Fruit fly (Drosophila melanogaster) whole organism, embryonic: ENCODE measurements around the gene CG12998.

ENCODE experiments used
- Ada2b ChIP-seq: fragments of 200-800 bp; sonication (Bioruptor generic); IDR thresholded peaks from 2 replicates; pipeline ENCODE4 v1.3.6; 2022; ENCODE audit warnings: missing biosample characterization, missing genetic modification characterization
- BtbVII ChIP-seq: fragments of 200-800 bp; sonication (Bioruptor generic); optimal IDR thresholded peaks from 3 replicates; lab custom pipeline; 2017; ENCODE audit warnings: missing biosample characterization, mild to moderate bottlenecking, missing genetic modification characterization
- CG1024 ChIP-seq: fragments of 200-800 bp; sonication (Bioruptor generic); IDR thresholded peaks from 2 replicates; pipeline ENCODE4 v1.3.6; 2022; ENCODE audit warnings: missing biosample characterization, missing genetic modification characterization
- CG10543 ChIP-seq: fragments of 200-800 bp; sonication (Bioruptor generic); optimal IDR thresholded peaks from 3 replicates; lab custom pipeline; 2017; ENCODE audit warnings: missing biosample characterization, mild to moderate bottlenecking, missing genetic modification characterization, moderate library complexity
- CG10654 ChIP-seq: fragments of 200-800 bp; sonication (Bioruptor generic); optimal IDR thresholded peaks from 2 replicates; lab custom pipeline; 2016; ENCODE audit warnings: missing biosample characterization, missing genetic modification characterization
- CG11560 ChIP-seq: fragments of 200-800 bp; sonication (Bioruptor generic); IDR thresholded peaks from 3 replicates; pipeline ENCODE4 v1.3.6; 2022; ENCODE audit warnings: missing biosample characterization, missing genetic modification characterization
- CG12155 ChIP-seq: fragments of 200-800 bp; sonication (Bioruptor generic); optimal IDR thresholded peaks from 3 replicates; lab custom pipeline; 2016; ENCODE audit warnings: missing biosample characterization, missing genetic modification characterization
- CG13123 ChIP-seq: fragments of 200-800 bp; sonication (Bioruptor generic); optimal IDR thresholded peaks from 2 replicates; lab custom pipeline; 2016; ENCODE audit warnings: missing biosample characterization, missing genetic modification characterization
- CG13287 ChIP-seq: fragments of 200-800 bp; sonication (Bioruptor generic); IDR thresholded peaks from 2 replicates; pipeline ENCODE4 v1.3.6; 2022; ENCODE audit warnings: missing biosample characterization, missing genetic modification characterization; ENCODE audit not compliant: partially characterized antibody
- CG13296 ChIP-seq: fragments of 200-800 bp; sonication (Bioruptor generic); optimal IDR thresholded peaks from 3 replicates; lab custom pipeline; 2018; ENCODE audit warnings: missing biosample characterization, mild to moderate bottlenecking, missing genetic modification characterization
- CG13894 ChIP-seq: fragments of 200-800 bp; sonication (Bioruptor generic); optimal IDR thresholded peaks from 3 replicates; lab custom pipeline; 2018; ENCODE audit warnings: missing biosample characterization, mild to moderate bottlenecking, missing genetic modification characterization, moderate library complexity
- CG1529 ChIP-seq: fragments of 200-800 bp; sonication (Bioruptor generic); optimal IDR thresholded peaks from 3 replicates; lab custom pipeline; 2018; ENCODE audit warnings: missing biosample characterization, missing genetic modification characterization
- CG17361 ChIP-seq: fragments of 200-800 bp; sonication (Bioruptor generic); IDR thresholded peaks from 3 replicates; pipeline ENCODE4 v1.3.6; 2022; ENCODE audit warnings: missing biosample characterization, missing genetic modification characterization
- CG17385 ChIP-seq: fragments of 200-800 bp; sonication (Bioruptor generic); optimal IDR thresholded peaks from 3 replicates; lab custom pipeline; 2018; ENCODE audit warnings: missing biosample characterization, mild to moderate bottlenecking, missing genetic modification characterization
- CG18619 ChIP-seq: fragments of 200-800 bp; sonication (Bioruptor generic); optimal IDR thresholded peaks from 3 replicates; lab custom pipeline; 2017; ENCODE audit warnings: missing biosample characterization, mild to moderate bottlenecking, missing genetic modification characterization
- CG30403 ChIP-seq: fragments of 200-800 bp; sonication (Bioruptor generic); optimal IDR thresholded peaks from 3 replicates; lab custom pipeline; 2016; ENCODE audit warnings: missing biosample characterization, missing genetic modification characterization
- CG3065 ChIP-seq: fragments of 200-800 bp; sonication (Bioruptor generic); optimal IDR thresholded peaks from 2 replicates; lab custom pipeline; 2016; ENCODE audit warnings: missing biosample characterization, missing genetic modification characterization
- CG32767 ChIP-seq: fragments of 200-800 bp; sonication (Bioruptor generic); IDR thresholded peaks from 2 replicates; pipeline ENCODE4 v1.3.6; 2022; ENCODE audit warnings: missing biosample characterization, missing genetic modification characterization
- CG32772 ChIP-seq: fragments of 200-800 bp; sonication (Bioruptor generic); IDR thresholded peaks from 2 replicates; pipeline ENCODE4 v1.3.6; 2022; ENCODE audit warnings: missing biosample characterization, missing genetic modification characterization
- CG4328 ChIP-seq: fragments of 200-800 bp; sonication (Bioruptor generic); optimal IDR thresholded peaks from 3 replicates; lab custom pipeline; 2017; ENCODE audit warnings: missing biosample characterization, missing genetic modification reagents, missing genetic modification characterization
- CG5245 ChIP-seq: fragments of 200-800 bp; sonication (Bioruptor generic); optimal IDR thresholded peaks from 3 replicates; lab custom pipeline; 2016; ENCODE audit warnings: missing biosample characterization, missing genetic modification characterization
- CG6654 ChIP-seq: fragments of 200-800 bp; sonication (Bioruptor generic); optimal IDR thresholded peaks from 2 replicates; lab custom pipeline; 2017; ENCODE audit warnings: missing biosample characterization, mild to moderate bottlenecking, missing genetic modification characterization
- CG7745 ChIP-seq: fragments of 200-800 bp; sonication (Bioruptor generic); optimal IDR thresholded peaks from 2 replicates; lab custom pipeline; 2018; ENCODE audit warnings: missing biosample characterization, mild to moderate bottlenecking, missing genetic modification characterization, moderate library complexity
- Camta ChIP-seq: fragments of 200-800 bp; sonication (Bioruptor generic); optimal IDR thresholded peaks from 2 replicates; lab custom pipeline; 2016; ENCODE audit warnings: missing biosample characterization, missing genetic modification characterization
- GATAe ChIP-seq: fragments of 200-800 bp; sonication (Bioruptor generic); conservative IDR thresholded peaks from 2 replicates; pipeline ENCODE4 v1.3.6; 2022; ENCODE audit warnings: missing biosample characterization, missing genetic modification characterization
- Gsc ChIP-seq: fragments of 200-800 bp; sonication (Bioruptor generic); IDR thresholded peaks from 2 replicates; pipeline ENCODE4 v1.3.6; 2022; ENCODE audit warnings: missing biosample characterization, missing genetic modification characterization
- Hand ChIP-seq: fragments of 200-800 bp; sonication (Bioruptor generic); optimal IDR thresholded peaks from 2 replicates; lab custom pipeline; 2017; ENCODE audit warnings: mild to moderate bottlenecking, missing biosample characterization, missing genetic modification reagents, missing genetic modification characterization
- HmgZ ChIP-seq: fragments of 200-800 bp; sonication (Bioruptor generic); optimal IDR thresholded peaks from 2 replicates; lab custom pipeline; 2018; ENCODE audit warnings: missing biosample characterization, mild to moderate bottlenecking, missing genetic modification characterization
- Kr ChIP-seq: fragments of 200-800 bp; sonication (Bioruptor generic); optimal IDR thresholded peaks from 2 replicates; lab custom pipeline; 2017; ENCODE audit warnings: missing biosample characterization, mild to moderate bottlenecking, missing genetic modification characterization
- MBD-R2 ChIP-seq: fragments of 200-800 bp; sonication (Bioruptor generic); IDR thresholded peaks from 2 replicates; pipeline ENCODE4 v1.3.6; 2022; ENCODE audit warnings: missing biosample characterization, missing genetic modification characterization
- Mrtf ChIP-seq: fragments of 200-800 bp; sonication (Bioruptor generic); IDR thresholded peaks from 3 replicates; pipeline ENCODE4 v1.3.6; 2022; ENCODE audit warnings: missing biosample characterization, missing genetic modification characterization
- btn ChIP-seq: fragments of 200-800 bp; sonication (Bioruptor generic); optimal IDR thresholded peaks from 2 replicates; lab custom pipeline; 2016; ENCODE audit warnings: missing biosample characterization, missing genetic modification characterization
- cato ChIP-seq: fragments of 200-800 bp; sonication (Bioruptor generic); optimal IDR thresholded peaks from 2 replicates; lab custom pipeline; 2016; ENCODE audit warnings: missing biosample characterization, missing genetic modification characterization, borderline replicate concordance
- cwo ChIP-seq: fragments of 200-800 bp; sonication (Bioruptor generic); optimal IDR thresholded peaks from 3 replicates; lab custom pipeline; 2017; ENCODE audit warnings: missing biosample characterization, missing genetic modification characterization, mild to moderate bottlenecking, moderate library complexity, missing genetic modification reagents
- da ChIP-seq: fragments of 200-800 bp; sonication (Bioruptor generic); optimal IDR thresholded peaks from 2 replicates; lab custom pipeline; 2016; ENCODE audit warnings: missing biosample characterization, missing genetic modification characterization
- disco-r ChIP-seq: fragments of 200-800 bp; sonication (Bioruptor generic); optimal IDR thresholded peaks from 2 replicates; lab custom pipeline; 2016; ENCODE audit warnings: missing biosample characterization, missing genetic modification characterization
- emc ChIP-seq: fragments of 200-800 bp; sonication (Bioruptor generic); optimal IDR thresholded peaks from 2 replicates; lab custom pipeline; 2016; ENCODE audit warnings: missing biosample characterization, missing genetic modification characterization
- fu2 ChIP-seq: fragments of 200-800 bp; sonication (Bioruptor generic); optimal IDR thresholded peaks from 2 replicates; lab custom pipeline; 2016; ENCODE audit warnings: missing biosample characterization, missing genetic modification characterization
- her ChIP-seq: fragments of 200-800 bp; sonication (Bioruptor generic); optimal IDR thresholded peaks from 2 replicates; lab custom pipeline; 2016; ENCODE audit warnings: missing biosample characterization, missing genetic modification characterization
- ken ChIP-seq: fragments of 200-800 bp; sonication (Bioruptor generic); IDR thresholded peaks from 3 replicates; pipeline ENCODE4 v1.3.6; 2022; ENCODE audit warnings: missing biosample characterization, missing genetic modification characterization
- mirr ChIP-seq: fragments of 200-800 bp; sonication (Bioruptor generic); optimal IDR thresholded peaks from 3 replicates; lab custom pipeline; 2018; ENCODE audit warnings: missing biosample characterization, mild to moderate bottlenecking, missing genetic modification characterization
- onecut ChIP-seq: fragments of 200-800 bp; sonication (Bioruptor generic); IDR thresholded peaks from 2 replicates; pipeline ENCODE4 v1.3.6; 2022; ENCODE audit warnings: missing biosample characterization, missing genetic modification characterization
- pita ChIP-seq: fragments of 200-800 bp; sonication (Bioruptor generic); optimal IDR thresholded peaks from 2 replicates; lab custom pipeline; 2017; ENCODE audit warnings: missing biosample characterization, mild to moderate bottlenecking, missing genetic modification characterization
- pzg ChIP-seq: fragments of 200-800 bp; sonication (Bioruptor generic); optimal IDR thresholded peaks from 3 replicates; lab custom pipeline; 2018; ENCODE audit warnings: missing biosample characterization, mild to moderate bottlenecking, missing genetic modification characterization, moderate library complexity
- ro ChIP-seq: fragments of 200-800 bp; sonication (Bioruptor generic); IDR thresholded peaks from 2 replicates; pipeline ENCODE4 v1.3.6; 2022; ENCODE audit warnings: missing biosample characterization, missing genetic modification characterization
- stc ChIP-seq: fragments of 200-800 bp; sonication (Bioruptor generic); IDR thresholded peaks from 2 replicates; pipeline ENCODE4 v1.3.6; 2022; ENCODE audit warnings: missing biosample characterization, missing genetic modification characterization
- tll ChIP-seq, 2 experiments: fragments of 200-800 bp in 1 of 2; fragments of >200 bp in 1 of 2; sonication (Bioruptor generic) in 1 of 2; optimal IDR thresholded peaks; 2 replicates each; lab custom pipeline; 2017 to 2019; ENCODE audit warnings: missing biosample characterization in 2 of 2, missing genetic modification characterization in 2 of 2, mild to moderate bottlenecking in 1 of 2, moderate library complexity in 1 of 2
- tna ChIP-seq: fragments of 200-800 bp; sonication (Bioruptor generic); IDR thresholded peaks from 2 replicates; pipeline ENCODE4 v1.3.6; 2022; ENCODE audit warnings: missing biosample characterization, missing genetic modification characterization; ENCODE audit not compliant: partially characterized antibody
- toy ChIP-seq: fragments of 200-800 bp; sonication (Bioruptor generic); IDR thresholded peaks from 2 replicates; pipeline ENCODE4 v1.3.6; 2022; ENCODE audit warnings: missing biosample characterization, missing genetic modification characterization
- ttk ChIP-seq: fragments of 200-800 bp; sonication (Bioruptor generic); IDR thresholded peaks from 2 replicates; pipeline ENCODE4 v2.1.2; 2022; ENCODE audit warnings: missing biosample characterization, missing genetic modification characterization
- tx ChIP-seq: fragments of 200-800 bp; sonication (Bioruptor generic); optimal IDR thresholded peaks from 2 replicates; lab custom pipeline; 2016; ENCODE audit warnings: missing biosample characterization, missing genetic modification characterization

Gene CG12998

DNA sequence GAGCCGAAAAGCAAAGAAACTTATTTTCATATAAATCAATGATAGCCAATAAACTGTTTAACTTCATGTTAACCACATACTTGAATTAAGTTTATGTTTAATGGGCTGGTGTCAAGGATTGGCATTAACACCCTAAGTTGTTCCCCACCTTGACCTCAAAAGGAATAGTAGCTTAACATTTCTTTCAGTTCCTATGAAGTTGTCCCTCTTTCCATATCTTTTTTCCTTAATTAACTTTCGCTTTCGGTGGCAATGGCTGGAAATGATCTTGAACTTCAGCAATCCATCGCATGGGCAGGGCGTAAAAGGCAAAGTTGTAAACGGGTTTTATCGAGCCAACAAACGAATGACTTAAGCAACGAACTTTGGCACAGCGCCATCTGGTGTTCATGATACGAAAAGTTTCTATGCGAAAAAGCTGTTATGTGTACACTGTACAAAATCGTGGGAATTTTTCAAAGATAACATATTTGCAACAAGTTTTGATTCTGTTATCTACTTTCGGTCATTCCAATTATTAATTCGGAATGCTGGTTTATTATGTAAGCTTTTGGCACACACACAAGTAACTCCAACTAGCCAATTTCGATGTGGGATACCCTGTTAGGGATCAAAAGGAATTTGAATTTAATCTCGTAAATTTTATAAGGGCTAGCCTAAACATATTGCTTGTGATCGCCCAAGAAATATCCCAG is 11.2 kb downstream of the CG12998 start (continued):
- no peak for TF ChIP-seq CG32767 (GFP tag; lab: Robert Waterston, UW)
- no peak for TF ChIP-seq pzg (GFP tag; lab: Kevin White, UChicago)
- TF ChIP-seq da (GFP tag; lab: Kevin White, UChicago) = no peak
- TF ChIP-seq btn = no peak
- no peak for TF ChIP-seq her (GFP tag; lab: Kevin White, UChicago)
- no peak for TF ChIP-seq ro
- no peak for TF ChIP-seq CG13287 (GFP tag; lab: Robert Waterston, UW)
- no peak for TF ChIP-seq MBD-R2
- TF ChIP-seq disco-r (GFP tag; lab: Kevin White, UChicago) = no peak
- TF ChIP-seq CG3065 (GFP tag; lab: Kevin White, UChicago) = no peak
- TF ChIP-seq HmgZ (tag; lab: Kevin White, UChicago) = no peak
- no peak for TF ChIP-seq cwo (GFP tag; lab: Kevin White, UChicago)
- TF ChIP-seq tx (GFP tag; lab: Kevin White, UChicago) = no peak
- no peak for TF ChIP-seq CG10543 (GFP tag; lab: Kevin White, UChicago)
- TF ChIP-seq ttk (GFP tag; lab: Robert Waterston, UW) = no peak
- no peak for TF ChIP-seq CG11560 (tag; lab: Robert Waterston, UW)
- no peak for TF ChIP-seq tll (GFP tag; optimal IDR thresholded peaks at IDR 0.05; lab: Kevin White, UChicago)
- no peak for TF ChIP-seq CG13296 (GFP tag; lab: Kevin White, UChicago)
- no peak for TF ChIP-seq CG7745 (tag; lab: Kevin White, UChicago)
- peak; percentile 16 for TF ChIP-seq pita (GFP tag; lab: Kevin White, UChicago)
- no peak for TF ChIP-seq fu2 (GFP tag; lab: Kevin White, UChicago)
- TF ChIP-seq CG1024 (GFP tag; lab: Robert Waterston, UW) = no peak
- TF ChIP-seq Ada2b = no peak
- no peak for TF ChIP-seq Hand (GFP tag; lab: Kevin White, UChicago)
- no peak for TF ChIP-seq toy
- TF ChIP-seq CG4328 = no peak
- no peak for TF ChIP-seq mirr (GFP tag; lab: Kevin White, UChicago)
- no peak for TF ChIP-seq CG18619 (GFP tag; lab: Kevin White, UChicago)
- TF ChIP-seq CG17361 (GFP tag; lab: Robert Waterston, UW) = no peak
- TF ChIP-seq CG13894 = no peak
- no peak for TF ChIP-seq GATAe (GFP tag; lab: Robert Waterston, UW)
- TF ChIP-seq Mrtf (GFP tag; lab: Robert Waterston, UW) = no peak
- no peak for TF ChIP-seq CG13123 (GFP tag; lab: Kevin White, UChicago)
- TF ChIP-seq Gsc = no peak
- no peak for TF ChIP-seq onecut (GFP tag; lab: Robert Waterston, UW)
- TF ChIP-seq CG17385 (GFP tag; lab: Kevin White, UChicago) = peak; percentile 18
- TF ChIP-seq Kr (GFP tag; lab: Kevin White, UChicago) = no peak
- TF ChIP-seq ken (GFP tag; lab: Robert Waterston, UW) = no peak
- peak; percentile 25 for TF ChIP-seq Camta (GFP tag; lab: Kevin White, UChicago)
- no peak for TF ChIP-seq cato (GFP tag; lab: Kevin White, UChicago)
- TF ChIP-seq emc (GFP tag; lab: Kevin White, UChicago) = no peak
- no peak for TF ChIP-seq CG12155
- TF ChIP-seq BtbVII (GFP tag; lab: Kevin White, UChicago) = no peak
- TF ChIP-seq CG10654 = no peak
- TF ChIP-seq CG30403 = peak; percentile 30
- no peak for TF ChIP-seq CG1529 (GFP tag; lab: Kevin White, UChicago)
- TF ChIP-seq CG32772 (GFP tag; lab: Robert Waterston, UW) = no peak
- TF ChIP-seq CG5245 = no peak
- TF ChIP-seq tna (GFP tag; lab: Robert Waterston, UW) = no peak
- no peak for TF ChIP-seq CG6654 (GFP tag; lab: Kevin White, UChicago)
- no peak for TF ChIP-seq stc
